Fruit fly (Drosophila melanogaster) whole organism, prepupa: ENCODE results near the gene CG4872.

ENCODE experiments used
- Blimp-1 ChIP-seq: fragments of 200-800 bp; sonication (Bioruptor generic); optimal IDR thresholded peaks from 3 replicates; lab custom pipeline; 2017; ENCODE audit warnings: missing biosample characterization, missing genetic modification characterization, mild to moderate bottlenecking, moderate library complexity, missing genetic modification reagents
- CG11294 ChIP-seq: fragments of 200-800 bp; sonication (Bioruptor generic); IDR thresholded peaks from 2 replicates; pipeline ENCODE4 v1.3.6; 2022; ENCODE audit warnings: missing biosample characterization, missing genetic modification characterization
- CG16779 ChIP-seq: fragments of 200-800 bp; sonication (Bioruptor generic); optimal IDR thresholded peaks from 3 replicates; lab custom pipeline; 2017; ENCODE audit warnings: missing biosample characterization, mild to moderate bottlenecking, missing genetic modification characterization
- CG3919 ChIP-seq: fragments of 200-800 bp; sonication (Bioruptor generic); optimal IDR thresholded peaks from 3 replicates; lab custom pipeline; 2016; ENCODE audit warnings: missing biosample characterization, missing genetic modification characterization
- CG6276 ChIP-seq: fragments of 200-800 bp; sonication (Bioruptor generic); optimal IDR thresholded peaks from 2 replicates; lab custom pipeline; 2017; ENCODE audit warnings: missing biosample characterization, mild to moderate bottlenecking, missing genetic modification characterization
- CG6792 ChIP-seq: fragments of 200-800 bp; sonication (Bioruptor generic); optimal IDR thresholded peaks from 3 replicates; lab custom pipeline; 2016; ENCODE audit warnings: missing biosample characterization, missing genetic modification characterization
- CG8319 ChIP-seq: fragments of 200-800 bp; sonication (Bioruptor generic); optimal IDR thresholded peaks from 3 replicates; lab custom pipeline; 2016; ENCODE audit warnings: missing biosample characterization, missing genetic modification characterization
- Hr39 ChIP-seq: fragments of 200-800 bp; sonication (Bioruptor generic); optimal IDR thresholded peaks from 2 replicates; lab custom pipeline; 2016; ENCODE audit warnings: missing biosample characterization, missing genetic modification characterization
- Lpt ChIP-seq: fragments of 200-800 bp; sonication (Bioruptor generic); optimal IDR thresholded peaks from 3 replicates; lab custom pipeline; 2016; ENCODE audit warnings: missing biosample characterization, missing genetic modification characterization
- OdsH ChIP-seq: fragments of 200-800 bp; sonication (Bioruptor generic); optimal IDR thresholded peaks from 3 replicates; lab custom pipeline; 2016; ENCODE audit warnings: missing biosample characterization, missing genetic modification characterization
- Sox14 ChIP-seq: fragments of 200-800 bp; sonication (Bioruptor generic); optimal IDR thresholded peaks from 3 replicates; lab custom pipeline; 2016; ENCODE audit warnings: missing biosample characterization, missing genetic modification characterization
- achi ChIP-seq: fragments of 200-800 bp; sonication (Bioruptor generic); optimal IDR thresholded peaks from 3 replicates; lab custom pipeline; 2016; ENCODE audit warnings: missing biosample characterization, missing genetic modification characterization
- topi ChIP-seq: fragments of 200-800 bp; sonication (Bioruptor generic); optimal IDR thresholded peaks from 3 replicates; lab custom pipeline; 2016; ENCODE audit warnings: missing biosample characterization, missing genetic modification characterization

- TF ChIP-seq CG11294 (no peak), CG6276 (GFP tag; lab: Kevin White, UChicago) (no peak), Hr39 (GFP tag; lab: Kevin White, UChicago) (no peak), CG8319 (no peak), CG6792 (no peak), Blimp-1 (GFP tag; lab: Kevin White, UChicago) (no peak), topi (GFP tag; lab: Kevin White, UChicago) (no peak), Sox14 (GFP tag; lab: Kevin White, UChicago) (no peak), achi (GFP tag; lab: Kevin White, UChicago) (no peak), Lpt (GFP tag; lab: Kevin White, UChicago) (no peak), CG3919 (GFP tag; lab: Kevin White, UChicago) (no peak), CG16779 (no peak), OdsH (GFP tag; lab: Kevin White, UChicago) (no peak)
Measured at dm6 chrX:16874671-16875070, 6.5 kb upstream of the CG4872 start.
